Fruit fly (Drosophila melanogaster): ENCODE data around the gene CecA2.
A peak's percentile ranks its signal among the peaks of the same experiment; 100 is the strongest.

The CecA2 gene

dm6 chr3R:30164162-30164561 is 47.8 kb upstream of the CecA2 start (continued):
- TF ChIP-seq MTF-1 (GFP tag; optimal IDR thresholded peaks at IDR 0.05; ENCODE audit: borderline replicate concordance) (no peak), lov (optimal IDR thresholded peaks at IDR 0.05) (no peak), lov (GFP tag; IDR thresholded peaks at IDR 0.05) (no peak), Pdp1 (GFP tag; optimal IDR thresholded peaks at IDR 0.05) (peak in 1 of 2 experiments; percentile 26), vnd (GFP tag; IDR thresholded peaks at IDR 0.05; ENCODE audit: partially characterized antibody) (no peak), slbo (GFP tag; IDR thresholded peaks at IDR 0.05) (0 out of 2 replicates have a peak, but pooled peaks have one; percentile 9), lilli (GFP tag; optimal IDR thresholded peaks at IDR 0.05) (peak; percentile 6), aop (GFP tag; IDR thresholded peaks at IDR 0.05) (no peak), nmo (GFP tag; optimal IDR thresholded peaks at IDR 0.05) (peak; percentile 24), CG18599 (GFP tag; optimal IDR thresholded peaks at IDR 0.05) (peak; percentile 10), ATbp (GFP tag; optimal IDR thresholded peaks at IDR 0.05) (peak; percentile 58), CG7963 (GFP tag; IDR thresholded peaks at IDR 0.05; ENCODE audit: partially characterized antibody) (no peak), CG16863 (GFP tag; optimal IDR thresholded peaks at IDR 0.05) (no peak), CG5953 (GFP tag; IDR thresholded peaks at IDR 0.05) (no peak), CG7556 (GFP tag; optimal IDR thresholded peaks at IDR 0.05) (peak; percentile 6), esg (GFP tag; conservative IDR thresholded peaks at IDR 0.05) (peak; percentile 45), pnt (GFP tag; optimal IDR thresholded peaks at IDR 0.05) (peak; percentile 40), row (GFP tag; IDR thresholded peaks at IDR 0.05) (peak; percentile 54), shn (GFP tag; optimal IDR thresholded peaks at IDR 0.05) (peak; percentile 6), stwl (tag; optimal IDR thresholded peaks at IDR 0.05) (no peak), dan (GFP tag; IDR thresholded peaks at IDR 0.05) (no peak), CG2712 (tag; optimal IDR thresholded peaks at IDR 0.05) (peak; percentile 42), CG11695 (GFP tag; IDR thresholded peaks at IDR 0.05) (0 out of 3 replicates have a peak, but pooled peaks have one; percentile 12), org-1 (GFP tag; optimal IDR thresholded peaks at IDR 0.05) (peak; percentile 19), CG1603 (tag; optimal IDR thresholded peaks at IDR 0.05) (peak; percentile 51), H15 (GFP tag; IDR thresholded peaks at IDR 0.05) (no peak), CG14014 (GFP tag; IDR thresholded peaks at IDR 0.05) (peak; percentile 58), CG34422 (GFP tag; IDR thresholded peaks at IDR 0.05) (no peak; the same call in 2 of the 3 replicates), Hsf (GFP tag; optimal IDR thresholded peaks at IDR 0.05) (peak; percentile 30), Mrtf (GFP tag; IDR thresholded peaks at IDR 0.05) (peak; percentile 31; the same call in 1 of the 3 replicates), CG6254 (GFP tag; optimal IDR thresholded peaks at IDR 0.05) (peak; percentile 10), CG14441 (GFP tag; IDR thresholded peaks at IDR 0.05) (no peak; the same call in 1 of the 2 replicates), CG6854 (GFP tag; optimal IDR thresholded peaks at IDR 0.05) (no peak), CG11560 (tag; IDR thresholded peaks at IDR 0.05) (0 out of 3 replicates have a peak, but pooled peaks have one; percentile 33), bab2 (GFP tag; optimal IDR thresholded peaks at IDR 0.05) (peak; percentile 12), btn (GFP tag; optimal IDR thresholded peaks at IDR 0.05) (peak; percentile 27), CG6272 (GFP tag; IDR thresholded peaks at IDR 0.05) (0 out of 2 replicates have a peak, but pooled peaks have one; percentile 18), ewg (GFP tag; optimal IDR thresholded peaks at IDR 0.05) (peak; percentile 25), pho (GFP tag; optimal IDR thresholded peaks at IDR 0.05) (no peak), ERR (GFP tag; optimal IDR thresholded peaks at IDR 0.05) (no peak), YL-1 (GFP tag; optimal IDR thresholded peaks at IDR 0.05) (no peak), CG12219 (GFP tag; optimal IDR thresholded peaks at IDR 0.05) (peak; percentile 19), Atf6 (GFP tag; IDR thresholded peaks at IDR 0.05) (0 out of 2 replicates have a peak, but pooled peaks have one; percentile 31), CG6791 (GFP tag; IDR thresholded peaks at IDR 0.05; ENCODE audit: partially characterized antibody) (no peak), CG16813 (GFP tag; IDR thresholded peaks at IDR 0.05; ENCODE audit: partially characterized antibody) (no peak), ci (GFP tag; IDR thresholded peaks at IDR 0.05) (peak; percentile 85), Sox100B (GFP tag; optimal IDR thresholded peaks at IDR 0.05) (peak; percentile 20), mam (GFP tag; optimal IDR thresholded peaks at IDR 0.05) (peak; percentile 5), Optix (GFP tag; IDR thresholded peaks at IDR 0.05) (peak; percentile 15; the same call in 1 of the 3 replicates), HLH3B (GFP tag; IDR thresholded peaks at IDR 0.05) (peak; percentile 64), ken (GFP tag; IDR thresholded peaks at IDR 0.05) (0 out of 3 replicates have a peak, but pooled peaks have one; percentile 56)

All from whole organism, embryonic.